Worm (Caenorhabditis elegans) whole organism, L3 larva: ENCODE data around the gene F57G4.10.

Experiments
- ZK546.5 ChIP-seq: sonication (generic microtip); optimal IDR thresholded peaks from 2 replicates; lab custom pipeline; 2017; ENCODE audit warnings: missing biosample characterization, missing genetic modification characterization
- ama-1 ChIP-seq: fragments of 150-350 bp; optimal IDR thresholded peaks from 2 replicates; lab custom pipeline; 2018
- elt-1 ChIP-seq: fragments of 150-350 bp; optimal IDR thresholded peaks from 2 replicates; lab custom pipeline; 2014; ENCODE audit warnings: missing biosample characterization, missing genetic modification characterization
- jun-1 ChIP-seq: fragments of 150-350 bp; optimal IDR thresholded peaks from 2 replicates; lab custom pipeline; 2014; ENCODE audit warnings: missing biosample characterization, missing genetic modification reagents, missing genetic modification characterization
- nhr-237 ChIP-seq: fragments of 150-350 bp; optimal IDR thresholded peaks from 2 replicates; lab custom pipeline; 2014; ENCODE audit warnings: missing biosample characterization, missing genetic modification characterization
- nhr-43 ChIP-seq: sonication (generic microtip); optimal IDR thresholded peaks from 2 replicates; lab custom pipeline; 2016; ENCODE audit warnings: mild to moderate bottlenecking, missing genetic modification characterization, missing compliant biosample characterization; ENCODE audit not compliant: poor library complexity, severe bottlenecking
- pqm-1 ChIP-seq: fragments of 150-350 bp; optimal IDR thresholded peaks from 2 replicates; lab custom pipeline; 2017; ENCODE audit warnings: missing biosample characterization, missing genetic modification characterization, inconsistent platforms
- snpc-4 ChIP-seq: fragments of 150-350 bp; optimal IDR thresholded peaks from 2 replicates; lab custom pipeline; 2014; ENCODE audit warnings: missing biosample characterization, missing genetic modification characterization
- tbx-2 ChIP-seq: sonication (generic microtip); optimal IDR thresholded peaks from 2 replicates; lab custom pipeline; 2016; ENCODE audit warnings: mild to moderate bottlenecking, missing genetic modification characterization, missing compliant biosample characterization

DNA sequence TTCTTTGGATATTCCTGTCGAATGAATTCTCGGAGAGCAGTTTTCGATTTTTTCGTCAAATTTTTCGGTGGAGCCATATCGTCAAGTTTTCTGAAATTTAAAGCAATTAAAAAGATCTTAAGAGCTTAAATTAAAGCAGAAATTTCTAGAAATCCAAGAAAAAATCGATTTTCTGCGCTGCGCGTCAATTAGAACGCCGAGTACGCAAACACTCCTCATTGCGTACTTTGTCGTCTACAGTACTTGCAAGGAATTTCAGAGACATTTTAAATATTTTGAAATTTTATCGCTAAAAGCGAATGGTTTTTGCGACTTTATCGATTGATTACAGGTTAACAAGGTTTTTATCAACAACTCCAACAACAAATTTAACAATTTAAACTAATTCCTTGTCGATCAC lies 26.5 kb downstream of the F57G4.10 start:
- TF ChIP-seq tbx-2 (tag; lab: Kevin White, UChicago) (no peak), elt-1 (no peak), ama-1 (no peak), snpc-4 (tag; lab: Kevin White, UChicago) (no peak), nhr-237 (tag; lab: Kevin White, UChicago) (no peak), pqm-1 (tag; lab: Kevin White, UChicago) (no peak), jun-1 (tag; lab: Kevin White, UChicago) (no peak), nhr-43 (no peak), ZK546.5 (no peak)
